Worm (Caenorhabditis elegans): ENCODE data around the gene bus-8B.

DNA sequence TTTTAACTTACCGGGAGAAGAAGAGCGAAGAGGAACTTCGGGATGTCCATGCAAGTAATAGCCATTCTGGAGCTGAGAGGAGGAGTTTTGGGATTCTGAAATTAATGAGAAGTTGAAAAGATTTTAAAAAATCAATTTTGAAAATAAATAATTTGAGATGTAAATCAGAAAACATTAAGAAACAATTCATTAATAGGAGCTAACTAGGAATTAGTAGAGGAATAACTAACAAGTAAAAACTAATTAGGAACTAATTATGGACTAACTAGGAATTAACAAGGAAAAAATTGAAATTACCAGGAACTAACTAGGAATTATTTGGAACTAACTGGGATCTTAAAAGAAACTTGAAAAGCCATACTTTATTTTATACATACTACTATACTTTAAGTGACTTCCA is 21.9 kb downstream of the bus-8B start, which contains the start of gene T23F2.4:
- no peak for TF ChIP-seq nfya-1 (tag; optimal IDR thresholded peaks at IDR 0.05; ENCODE audit: insufficient read depth)
- TF ChIP-seq nhr-23 (tag; optimal IDR thresholded peaks at IDR 0.05), result no peak
- no peak for TF ChIP-seq fkh-2 (tag; optimal IDR thresholded peaks at IDR 0.05)
- no peak for TF ChIP-seq elt-3 (tag; optimal IDR thresholded peaks at IDR 0.05)
- TF ChIP-seq pqm-1 (tag; optimal IDR thresholded peaks at IDR 0.05), result no peak
- no peak for TF ChIP-seq ZK546.5 (tag; optimal IDR thresholded peaks at IDR 0.05)
- TF ChIP-seq ceh-82 (tag; optimal IDR thresholded peaks at IDR 0.05), result no peak
